Fruit fly (Drosophila melanogaster) whole organism, adult: ENCODE measurements around the gene RpS28a.

Source experiments
- CG11617 ChIP-seq: fragments of 200-800 bp; sonication (Bioruptor generic); optimal IDR thresholded peaks from 2 replicates; lab custom pipeline; 2017; ENCODE audit warnings: mild to moderate bottlenecking, missing biosample characterization, missing genetic modification reagents, missing genetic modification characterization
- CG12768 ChIP-seq: fragments of 200-800 bp; sonication (Bioruptor generic); optimal IDR thresholded peaks from 2 replicates; lab custom pipeline; 2017; ENCODE audit warnings: missing biosample characterization, missing genetic modification characterization, mild to moderate bottlenecking, moderate library complexity, missing genetic modification reagents
- CG14711 ChIP-seq: fragments of 200-800 bp; sonication (Bioruptor generic); optimal IDR thresholded peaks from 2 replicates; lab custom pipeline; 2018; ENCODE audit warnings: missing biosample characterization, mild to moderate bottlenecking, missing genetic modification characterization, moderate library complexity
- CG1620 ChIP-seq: fragments of 200-800 bp; sonication (Bioruptor generic); optimal IDR thresholded peaks from 2 replicates; lab custom pipeline; 2016; ENCODE audit warnings: missing biosample characterization, missing genetic modification characterization
- CG33017 ChIP-seq: fragments of 200-800 bp; sonication (Bioruptor generic); optimal IDR thresholded peaks from 2 replicates; lab custom pipeline; 2018; ENCODE audit warnings: missing biosample characterization, mild to moderate bottlenecking, missing genetic modification characterization, moderate library complexity
- CG5204 ChIP-seq: fragments of 200-800 bp; sonication (Bioruptor generic); optimal IDR thresholded peaks from 2 replicates; lab custom pipeline; 2016; ENCODE audit warnings: missing biosample characterization, missing genetic modification characterization
- CG7045 ChIP-seq: fragments of 200-800 bp; sonication (Bioruptor generic); optimal IDR thresholded peaks from 2 replicates; lab custom pipeline; 2017; ENCODE audit warnings: missing biosample characterization, mild to moderate bottlenecking, missing genetic modification characterization
- CG7101 ChIP-seq: fragments of 200-800 bp; sonication (Bioruptor generic); optimal IDR thresholded peaks from 2 replicates; lab custom pipeline; 2018; ENCODE audit warnings: missing biosample characterization, mild to moderate bottlenecking, missing genetic modification characterization, moderate library complexity
- Clk ChIP-seq: fragments of 200-800 bp; sonication (Bioruptor generic); optimal IDR thresholded peaks from 2 replicates; lab custom pipeline; 2017; ENCODE audit warnings: missing biosample characterization, missing genetic modification characterization
- Crg-1 ChIP-seq: fragments of 200-800 bp; sonication (Bioruptor generic); optimal IDR thresholded peaks from 2 replicates; lab custom pipeline; 2016; ENCODE audit warnings: missing biosample characterization, missing genetic modification characterization
- Hr96 ChIP-seq: fragments of 200-800 bp; sonication (Bioruptor generic); optimal IDR thresholded peaks from 2 replicates; lab custom pipeline; 2016; ENCODE audit warnings: missing biosample characterization, missing genetic modification characterization
- Mnt ChIP-seq: fragments of 200-800 bp; sonication (Bioruptor generic); optimal IDR thresholded peaks from 2 replicates; lab custom pipeline; 2016; ENCODE audit warnings: missing biosample characterization, mild to moderate bottlenecking, missing genetic modification characterization
- bab1 ChIP-seq: fragments of 200-800 bp; sonication (Bioruptor generic); optimal IDR thresholded peaks from 3 replicates; lab custom pipeline; 2019; ENCODE audit warnings: missing biosample characterization, mild to moderate bottlenecking, missing genetic modification characterization, moderate library complexity
- cic ChIP-seq: fragments of 200-800 bp; sonication (Bioruptor generic); optimal IDR thresholded peaks from 2 replicates; lab custom pipeline; 2017; ENCODE audit warnings: missing biosample characterization, mild to moderate bottlenecking, missing genetic modification characterization, moderate library complexity
- cnc ChIP-seq, 2 experiments: fragments of >200 bp; optimal IDR thresholded peaks; 2 replicates each; lab custom pipeline; 2017
- kay ChIP-seq: fragments of 200-800 bp; sonication (Bioruptor generic); peaks from one replicate; lab custom pipeline; 2016; ENCODE audit warnings: missing biosample characterization, missing genetic modification characterization, borderline replicate concordance
- ovo ChIP-seq: fragments of 200-800 bp; sonication (Bioruptor generic); optimal IDR thresholded peaks from 2 replicates; lab custom pipeline; 2016; ENCODE audit warnings: missing biosample characterization, missing genetic modification characterization
- pad ChIP-seq: fragments of 200-800 bp; sonication (Bioruptor generic); optimal IDR thresholded peaks from 3 replicates; lab custom pipeline; 2017; ENCODE audit warnings: missing biosample characterization, missing genetic modification characterization, mild to moderate bottlenecking, moderate library complexity, missing genetic modification reagents
- tj ChIP-seq: fragments of 200-800 bp; sonication (Bioruptor generic); optimal IDR thresholded peaks from 3 replicates; lab custom pipeline; 2017; ENCODE audit warnings: missing biosample characterization, mild to moderate bottlenecking, missing genetic modification characterization, moderate library complexity
- toe ChIP-seq: fragments of 200-800 bp; sonication (Bioruptor generic); optimal IDR thresholded peaks from 2 replicates; lab custom pipeline; 2016; ENCODE audit warnings: missing biosample characterization, missing genetic modification characterization

Gene RpS28a

dm6 chr3R:30038628-30039027 is 16.2 kb upstream of the RpS28a start, which contains the start of gene janB:
TSS of gene janB (minus strand) at chr3R:30038728.
- TF ChIP-seq bab1 (GFP tag; lab: Kevin White, UChicago) (no peak), toe (GFP tag; lab: Kevin White, UChicago) (no peak), tj (GFP tag; lab: Kevin White, UChicago) (no peak), CG7101 (tag; lab: Kevin White, UChicago) (no peak), kay (GFP tag; lab: Kevin White, UChicago) (no peak), Hr96 (GFP tag; lab: Kevin White, UChicago) (no peak), CG12768 (GFP tag; lab: Kevin White, UChicago) (no peak), CG5204 (GFP tag; lab: Kevin White, UChicago) (no peak), Clk (GFP tag; lab: Kevin White, UChicago) (no peak), CG33017 (tag; lab: Kevin White, UChicago) (no peak), Mnt (GFP tag; lab: Kevin White, UChicago) (no peak), ovo (GFP tag; lab: Kevin White, UChicago) (no peak)

dm6 chr3R:30037630-30038029 is 15.2 kb upstream of the RpS28a start, which contains the start of gene ocn:
TSS of gene ocn (minus strand) at chr3R:30037730.
- no peak for TF ChIP-seq pad
- TF ChIP-seq CG1620 (GFP tag; lab: Kevin White, UChicago), result no peak
- no peak for TF ChIP-seq bab1 (GFP tag; lab: Kevin White, UChicago)
- TF ChIP-seq tj (GFP tag; lab: Kevin White, UChicago), result no peak
- TF ChIP-seq toe (GFP tag; lab: Kevin White, UChicago), result no peak
- no peak for TF ChIP-seq CG5204 (GFP tag; lab: Kevin White, UChicago)
- no peak for TF ChIP-seq CG14711 (tag; lab: Kevin White, UChicago)
- TF ChIP-seq Clk (GFP tag; lab: Kevin White, UChicago), result no peak
- TF ChIP-seq Mnt (GFP tag; lab: Kevin White, UChicago), result no peak
- no peak for TF ChIP-seq kay (GFP tag; lab: Kevin White, UChicago)
- no peak for TF ChIP-seq Crg-1
- TF ChIP-seq ovo (GFP tag; lab: Kevin White, UChicago), result no peak
- no peak for TF ChIP-seq cic (GFP tag; lab: Kevin White, UChicago)
- no peak for TF ChIP-seq CG11617 (GFP tag; lab: Kevin White, UChicago)

DNA sequence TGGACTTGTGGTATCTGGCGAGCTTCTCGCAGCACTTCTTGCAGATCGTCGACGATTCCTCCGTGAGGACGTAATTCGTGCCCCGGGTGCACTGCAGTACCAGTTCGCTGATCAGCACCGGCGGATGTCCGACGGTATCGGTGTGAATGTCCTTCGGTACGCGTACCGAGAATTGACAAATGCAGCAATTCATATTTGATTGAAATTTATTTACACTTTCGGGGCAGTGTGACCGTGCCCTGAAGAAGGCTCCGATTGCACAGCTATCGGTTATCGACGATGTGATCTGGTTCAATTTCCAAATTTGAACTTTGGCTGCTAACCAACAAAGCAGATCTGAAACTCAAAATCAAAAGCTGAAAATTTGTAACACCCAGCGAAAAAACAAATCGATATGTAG is 14.2 kb upstream of the RpS28a start, which contains the start of gene ZIPIC:
Gene ZIPIC, minus strand, starts transcription at position 262 of the 400 bp plus-strand sequence.
- no peak for TF ChIP-seq Crg-1
- no peak for TF ChIP-seq tj (GFP tag; lab: Kevin White, UChicago)
- no peak for TF ChIP-seq CG7101 (tag; lab: Kevin White, UChicago)
- TF ChIP-seq CG14711 (tag; lab: Kevin White, UChicago), result no peak
- TF ChIP-seq Hr96 (GFP tag; lab: Kevin White, UChicago), result no peak
- TF ChIP-seq ovo (GFP tag; lab: Kevin White, UChicago), result no peak
- no peak for TF ChIP-seq pad
- TF ChIP-seq CG7045, result no peak
- no peak for TF ChIP-seq cnc (optimal IDR thresholded peaks at IDR 0.05; lab: Kevin White, UChicago)
- no peak for TF ChIP-seq CG11617 (GFP tag; lab: Kevin White, UChicago)
- no peak for TF ChIP-seq cic (GFP tag; lab: Kevin White, UChicago)
- TF ChIP-seq Clk (GFP tag; lab: Kevin White, UChicago), result no peak
- TF ChIP-seq CG33017 (tag; lab: Kevin White, UChicago), result no peak
- no peak for TF ChIP-seq kay (GFP tag; lab: Kevin White, UChicago)
- TF ChIP-seq bab1 (GFP tag; lab: Kevin White, UChicago), result no peak
- TF ChIP-seq CG1620 (GFP tag; lab: Kevin White, UChicago), result no peak
- no peak for TF ChIP-seq Mnt (GFP tag; lab: Kevin White, UChicago)
- no peak for TF ChIP-seq CG5204 (GFP tag; lab: Kevin White, UChicago)
- TF ChIP-seq CG12768 (GFP tag; lab: Kevin White, UChicago), result no peak
- TF ChIP-seq toe (GFP tag; lab: Kevin White, UChicago), result no peak

dm6 chr3R:30032281-30032680 is 9.8 kb upstream of the RpS28a start:
- TF ChIP-seq ovo (GFP tag; lab: Kevin White, UChicago), result no peak
- no peak for TF ChIP-seq bab1 (GFP tag; lab: Kevin White, UChicago)
- TF ChIP-seq Crg-1, result no peak
- no peak for TF ChIP-seq Clk (GFP tag; lab: Kevin White, UChicago)
- no peak for TF ChIP-seq cnc (optimal IDR thresholded peaks at IDR 0.05; lab: Kevin White, UChicago)
- TF ChIP-seq CG11617 (GFP tag; lab: Kevin White, UChicago), result no peak
- no peak for TF ChIP-seq Mnt (GFP tag; lab: Kevin White, UChicago)
- no peak for TF ChIP-seq tj (GFP tag; lab: Kevin White, UChicago)
- TF ChIP-seq toe (GFP tag; lab: Kevin White, UChicago), result no peak
- no peak for TF ChIP-seq CG14711 (tag; lab: Kevin White, UChicago)
- TF ChIP-seq Hr96 (GFP tag; lab: Kevin White, UChicago), result no peak
- TF ChIP-seq CG5204 (GFP tag; lab: Kevin White, UChicago), result no peak
- no peak for TF ChIP-seq kay (GFP tag; lab: Kevin White, UChicago)
- TF ChIP-seq CG12768 (GFP tag; lab: Kevin White, UChicago), result no peak
- no peak for TF ChIP-seq CG33017 (tag; lab: Kevin White, UChicago)
- TF ChIP-seq CG7045, result no peak

DNA sequence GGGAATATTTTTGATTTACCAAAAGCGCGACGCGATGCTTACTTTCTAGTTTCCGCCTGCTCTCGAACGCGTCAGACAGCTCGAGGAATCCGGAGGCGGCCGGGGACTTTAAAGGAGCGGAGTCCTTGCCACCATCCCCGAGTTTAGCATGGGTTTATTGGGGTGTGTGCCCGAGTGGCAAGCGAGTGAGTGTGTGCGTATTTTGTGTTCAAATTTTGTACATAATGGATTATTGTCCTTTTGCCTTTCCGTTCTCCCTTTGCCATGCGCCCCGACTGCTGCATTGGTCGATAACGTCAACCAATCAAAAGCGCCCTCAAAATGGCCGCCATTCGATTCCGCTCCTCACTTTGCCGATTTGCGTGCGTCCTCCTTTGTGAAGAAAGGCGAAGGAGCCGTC is 7.6 kb upstream of the RpS28a start:
- no peak for TF ChIP-seq toe (GFP tag; lab: Kevin White, UChicago)
- TF ChIP-seq CG7045, result no peak
- no peak for TF ChIP-seq CG7101 (tag; lab: Kevin White, UChicago)
- no peak for TF ChIP-seq CG1620 (GFP tag; lab: Kevin White, UChicago)
- TF ChIP-seq CG33017 (tag; lab: Kevin White, UChicago), result no peak
- TF ChIP-seq ovo (GFP tag; lab: Kevin White, UChicago), result no peak
- TF ChIP-seq CG5204 (GFP tag; lab: Kevin White, UChicago), result no peak
- no peak for TF ChIP-seq CG14711 (tag; lab: Kevin White, UChicago)
- TF ChIP-seq CG12768 (GFP tag; lab: Kevin White, UChicago), result no peak
- no peak for TF ChIP-seq CG11617 (GFP tag; lab: Kevin White, UChicago)
- no peak for TF ChIP-seq Crg-1
- TF ChIP-seq tj (GFP tag; lab: Kevin White, UChicago), result no peak
- no peak for TF ChIP-seq bab1 (GFP tag; lab: Kevin White, UChicago)
- TF ChIP-seq Mnt (GFP tag; lab: Kevin White, UChicago), result no peak
- no peak for TF ChIP-seq kay (GFP tag; lab: Kevin White, UChicago)
- no peak for TF ChIP-seq cnc (optimal IDR thresholded peaks at IDR 0.05; lab: Kevin White, UChicago)
- TF ChIP-seq cic (GFP tag; lab: Kevin White, UChicago), result no peak
